Worm (Caenorhabditis elegans) whole organism, L3 larva: Measurements from ENCODE around the gene nekl-3.

Experiments used
- R02D3.7 ChIP-seq: fragments of 150-350 bp; optimal IDR thresholded peaks from 2 replicates; lab custom pipeline; 2014; ENCODE audit warnings: missing biosample characterization, missing genetic modification characterization
- ZK546.5 ChIP-seq: sonication (generic microtip); optimal IDR thresholded peaks from 2 replicates; lab custom pipeline; 2017; ENCODE audit warnings: missing biosample characterization, missing genetic modification characterization
- ama-1 ChIP-seq: fragments of 150-350 bp; optimal IDR thresholded peaks from 2 replicates; lab custom pipeline; 2018
- eor-1 ChIP-seq, 2 experiments: fragments of 150-350 bp; optimal IDR thresholded peaks; 2 replicates each; lab custom pipeline; 2014 to 2018; ENCODE audit warnings: missing biosample characterization in 2 of 2, missing genetic modification characterization in 2 of 2
- fkh-10 ChIP-seq: sonication (generic microtip); optimal IDR thresholded peaks from 2 replicates; lab custom pipeline; 2017; ENCODE audit warnings: missing biosample characterization, missing genetic modification reagents, missing genetic modification characterization
- nfya-1 ChIP-seq: sonication (generic microtip); optimal IDR thresholded peaks from 2 replicates; lab custom pipeline; 2017; ENCODE audit warnings: missing genetic modification characterization, mild to moderate bottlenecking, missing compliant biosample characterization, antibody characterized with exemption, moderate library complexity; ENCODE audit not compliant: insufficient read depth
- zag-1 ChIP-seq: fragments of 150-350 bp; optimal IDR thresholded peaks from 2 replicates; lab custom pipeline; 2014; ENCODE audit warnings: missing biosample characterization, missing genetic modification characterization
- ztf-11 ChIP-seq: fragments of 150-350 bp; optimal IDR thresholded peaks from 2 replicates; lab custom pipeline; 2014; ENCODE audit warnings: missing biosample characterization, missing genetic modification characterization
- ztf-4 ChIP-seq: fragments of 150-350 bp; optimal IDR thresholded peaks from 2 replicates; lab custom pipeline; 2014; ENCODE audit warnings: missing biosample characterization, missing genetic modification characterization

DNA sequence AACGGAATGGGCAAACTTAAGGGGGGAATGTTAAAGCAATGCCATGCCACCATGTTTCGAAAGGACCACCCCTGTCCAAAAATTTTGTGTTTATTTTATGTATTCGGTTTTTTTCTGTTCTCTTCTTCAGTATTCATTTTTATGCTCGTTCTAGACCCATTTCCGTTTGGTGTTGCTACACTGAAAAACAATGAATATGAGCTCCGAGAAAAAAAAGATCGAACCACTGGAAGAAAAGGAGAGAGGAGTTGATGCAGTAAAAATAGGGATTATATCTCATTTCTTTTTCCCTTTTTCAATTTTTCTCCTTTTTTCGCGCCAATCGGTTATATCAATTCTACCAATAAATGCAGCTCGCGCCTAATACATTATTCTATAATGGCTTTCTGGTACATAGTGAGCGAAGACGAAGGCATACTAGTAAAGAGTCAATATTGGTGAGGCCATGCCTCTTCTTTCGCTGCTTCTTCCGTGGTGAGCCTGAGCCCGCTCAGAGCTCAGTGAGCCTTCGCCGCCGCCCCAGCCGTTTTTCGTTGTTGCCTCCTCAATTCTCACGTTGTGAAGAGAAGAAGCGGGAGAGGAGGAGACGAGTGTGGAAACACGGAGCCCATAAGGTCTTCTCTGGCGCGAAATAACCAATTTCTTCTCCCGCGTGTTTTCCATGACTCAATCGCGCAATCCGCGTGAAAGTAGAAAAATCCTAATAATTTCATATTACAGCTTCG, 48.9 kb upstream of the nekl-3 start:
- no peak for TF ChIP-seq ztf-11
- TF ChIP-seq nfya-1 (tag; lab: Kevin White, UChicago): no peak
- TF ChIP-seq eor-1 (tag; optimal IDR thresholded peaks at IDR 0.05; lab: Kevin White, UChicago): no peak
- TF ChIP-seq zag-1 (tag; lab: Kevin White, UChicago): no peak
- TF ChIP-seq ZK546.5 (tag; lab: Kevin White, UChicago): no peak
- TF ChIP-seq fkh-10 (GFP tag; lab: Kevin White, UChicago): no peak
- TF ChIP-seq R02D3.7: no peak
- TF ChIP-seq ama-1: no peak
- no peak for TF ChIP-seq ztf-4 (tag; lab: Kevin White, UChicago)
